Worm (Caenorhabditis elegans): ENCODE results near the gene cdr-2.

Gene cdr-2

ce11 chrV:12433105-12433504, 17.6 kb upstream of the cdr-2 start:
- no peak for TF ChIP-seq elt-1 (tag; optimal IDR thresholded peaks at IDR 0.05; ENCODE audit: borderline replicate concordance, insufficient read depth)
- no peak for TF ChIP-seq unc-120 (tag; optimal IDR thresholded peaks at IDR 0.05; ENCODE audit: poor library complexity, severe bottlenecking)
- no peak for TF ChIP-seq ceh-43 (GFP tag; optimal IDR thresholded peaks at IDR 0.05)
- no peak for TF ChIP-seq sptf-1 (tag; optimal IDR thresholded peaks at IDR 0.05)
- no peak for TF ChIP-seq unc-39 (tag; optimal IDR thresholded peaks at IDR 0.05)

DNA sequence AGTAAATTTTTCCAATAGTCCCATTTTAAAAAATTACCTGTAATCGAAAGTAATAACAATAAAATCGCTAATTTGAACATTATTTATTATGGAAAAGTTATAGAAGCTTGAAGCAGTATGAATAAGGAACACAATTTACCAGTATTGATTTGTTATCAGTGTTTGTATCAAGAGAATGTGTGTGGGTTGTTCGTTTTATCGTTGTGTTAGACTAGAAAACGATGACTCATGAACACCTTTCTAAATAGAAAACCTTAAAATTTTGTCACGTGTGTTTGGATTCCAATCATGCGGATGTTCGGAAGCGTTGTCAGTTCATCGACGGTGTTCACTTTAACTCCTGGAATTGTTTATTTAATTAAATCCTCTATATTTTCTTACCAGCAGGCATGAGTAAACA, 16.6 kb upstream of the cdr-2 start, which contains the start of gene C54D10.13:
Gene C54D10.13, minus strand, starts transcription at position 179 of the 400 bp plus-strand sequence.
- TF ChIP-seq ceh-83 (GFP tag; optimal IDR thresholded peaks at IDR 0.05) (no peak), drap-1 (GFP tag; optimal IDR thresholded peaks at IDR 0.05) (no peak), flh-1 (GFP tag; optimal IDR thresholded peaks at IDR 0.05) (no peak), zip-8 (tag; optimal IDR thresholded peaks at IDR 0.05) (no peak), ceh-39 (tag; optimal IDR thresholded peaks at IDR 0.05) (no peak), bed-3 (GFP tag; optimal IDR thresholded peaks at IDR 0.05) (no peak), sptf-1 (tag; optimal IDR thresholded peaks at IDR 0.05) (no peak), M03D4.4 (tag; optimal IDR thresholded peaks at IDR 0.05) (no peak), unc-120 (tag; optimal IDR thresholded peaks at IDR 0.05; ENCODE audit: poor library complexity, severe bottlenecking) (no peak), nhr-28 (tag; optimal IDR thresholded peaks at IDR 0.05) (no peak), lin-32 (GFP tag; optimal IDR thresholded peaks at IDR 0.05) (no peak), unc-39 (tag; optimal IDR thresholded peaks at IDR 0.05) (no peak), elt-1 (tag; optimal IDR thresholded peaks at IDR 0.05; ENCODE audit: borderline replicate concordance, insufficient read depth) (no peak), ztf-11 (tag; optimal IDR thresholded peaks at IDR 0.05) (no peak), lsy-2 (tag; optimal IDR thresholded peaks at IDR 0.05) (no peak), hlh-1 (tag; optimal IDR thresholded peaks at IDR 0.05) (no peak), mab-5 (tag; optimal IDR thresholded peaks at IDR 0.05) (no peak)

ce11 chrV:12429039-12429438, 13.5 kb upstream of the cdr-2 start, which contains the start of gene C54D10.5:
TSS of gene C54D10.5 (plus strand) at chrV:12429339.
- TF ChIP-seq sem-2 (GFP tag; optimal IDR thresholded peaks at IDR 0.05) (no peak), ham-2 (GFP tag; optimal IDR thresholded peaks at IDR 0.05) (no peak), lin-32 (GFP tag; optimal IDR thresholded peaks at IDR 0.05) (no peak), unc-62 (GFP tag; optimal IDR thresholded peaks at IDR 0.05) (no peak), sptf-1 (tag; optimal IDR thresholded peaks at IDR 0.05) (no peak), cnd-1 (tag; optimal IDR thresholded peaks at IDR 0.05) (no peak), M03D4.4 (tag; optimal IDR thresholded peaks at IDR 0.05) (no peak), nhr-237 (tag; optimal IDR thresholded peaks at IDR 0.05) (no peak), nhr-12 (tag; optimal IDR thresholded peaks at IDR 0.05) (no peak), lsy-2 (tag; optimal IDR thresholded peaks at IDR 0.05) (no peak), ces-1 (GFP tag; optimal IDR thresholded peaks at IDR 0.05) (no peak), nhr-28 (tag; optimal IDR thresholded peaks at IDR 0.05) (no peak), unc-120 (tag; optimal IDR thresholded peaks at IDR 0.05; ENCODE audit: poor library complexity, severe bottlenecking) (no peak), bed-3 (GFP tag; optimal IDR thresholded peaks at IDR 0.05) (no peak)

DNA sequence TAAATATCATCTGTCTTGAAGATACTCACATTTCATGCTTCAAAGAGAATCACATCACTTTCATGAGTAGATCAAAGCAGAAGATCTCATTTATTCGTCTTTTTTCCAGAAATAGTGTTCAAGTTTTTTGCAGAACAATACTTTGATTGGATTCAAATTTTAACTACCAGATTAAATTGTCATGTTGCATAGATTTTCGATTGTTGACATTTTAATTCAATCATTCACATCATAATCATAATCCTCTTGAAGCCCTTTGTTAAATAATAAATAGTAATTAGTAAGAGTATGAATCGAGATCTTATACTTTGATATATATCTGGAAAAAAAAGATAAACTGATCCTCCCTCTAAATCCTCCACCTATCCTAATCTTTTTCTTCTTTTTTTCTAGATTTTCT, 12.3 kb upstream of the cdr-2 start:
- TF ChIP-seq bed-3 (GFP tag; optimal IDR thresholded peaks at IDR 0.05): no peak
- TF ChIP-seq mab-5 (tag; optimal IDR thresholded peaks at IDR 0.05): no peak
- no peak for TF ChIP-seq nhr-76 (tag; optimal IDR thresholded peaks at IDR 0.05)
- no peak for TF ChIP-seq elt-1 (tag; optimal IDR thresholded peaks at IDR 0.05; ENCODE audit: borderline replicate concordance, insufficient read depth)
- TF ChIP-seq sptf-1 (tag; optimal IDR thresholded peaks at IDR 0.05): no peak
- no peak for TF ChIP-seq cnd-1 (tag; optimal IDR thresholded peaks at IDR 0.05)
- no peak for TF ChIP-seq nhr-12 (tag; optimal IDR thresholded peaks at IDR 0.05)
- no peak for TF ChIP-seq mls-2 (tag; optimal IDR thresholded peaks at IDR 0.05)
- TF ChIP-seq blmp-1 (tag; optimal IDR thresholded peaks at IDR 0.05): no peak
- no peak for TF ChIP-seq zip-8 (tag; optimal IDR thresholded peaks at IDR 0.05)

DNA sequence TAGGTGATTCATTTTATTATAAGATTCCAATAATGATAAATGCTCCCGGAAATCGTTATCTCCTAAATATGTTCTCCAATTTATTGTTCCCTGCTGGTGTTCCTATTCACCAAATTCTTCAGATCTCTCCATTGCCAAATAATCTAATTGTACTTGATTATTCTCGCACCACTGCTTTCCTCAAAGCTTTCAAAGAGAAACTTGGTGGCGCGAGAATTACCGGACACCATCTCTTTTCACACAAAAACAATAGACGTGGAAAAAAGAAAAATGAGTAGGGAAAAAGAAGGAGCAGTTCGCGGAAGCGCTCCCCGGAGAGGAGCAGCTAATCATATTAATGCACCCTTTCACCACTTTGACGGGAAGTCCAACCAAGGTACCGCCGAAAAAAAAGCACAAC, 5.9 kb upstream of the cdr-2 start:
- TF ChIP-seq ces-1 (GFP tag; optimal IDR thresholded peaks at IDR 0.05) (peak; percentile 74), zip-8 (tag; optimal IDR thresholded peaks at IDR 0.05) (no peak)

- TF ChIP-seq sem-2 (GFP tag; optimal IDR thresholded peaks at IDR 0.05) (no peak), sptf-1 (tag; optimal IDR thresholded peaks at IDR 0.05) (no peak), nhr-28 (tag; optimal IDR thresholded peaks at IDR 0.05) (no peak), hlh-1 (tag; optimal IDR thresholded peaks at IDR 0.05) (no peak), elt-1 (tag; optimal IDR thresholded peaks at IDR 0.05; ENCODE audit: borderline replicate concordance, insufficient read depth) (no peak), pha-4 (tag; optimal IDR thresholded peaks at IDR 0.05) (no peak), ceh-83 (GFP tag; optimal IDR thresholded peaks at IDR 0.05) (no peak), unc-120 (tag; optimal IDR thresholded peaks at IDR 0.05; ENCODE audit: poor library complexity, severe bottlenecking) (no peak), mls-2 (tag; optimal IDR thresholded peaks at IDR 0.05) (no peak), flh-1 (GFP tag; optimal IDR thresholded peaks at IDR 0.05) (no peak), drap-1 (GFP tag; optimal IDR thresholded peaks at IDR 0.05) (no peak), mab-5 (tag; optimal IDR thresholded peaks at IDR 0.05) (no peak), ces-1 (GFP tag; optimal IDR thresholded peaks at IDR 0.05) (no peak), snpc-4 (tag; optimal IDR thresholded peaks at IDR 0.05) (no peak), elt-3 (tag; optimal IDR thresholded peaks at IDR 0.05) (no peak), lin-13 (tag; optimal IDR thresholded peaks at IDR 0.05) (no peak), unc-62 (GFP tag; optimal IDR thresholded peaks at IDR 0.05) (no peak), ceh-43 (GFP tag; optimal IDR thresholded peaks at IDR 0.05) (no peak)
Measured at ce11 chrV:12420843-12421242, 5.3 kb upstream of the cdr-2 start, which contains the start of gene C54D10.4. TSS of gene C54D10.4 (minus strand) at chrV:12420943.
